Worm (Caenorhabditis elegans) whole organism, L2 larva: Measurements from ENCODE around the gene W05E10.5.

Source experiments
- R02D3.7 ChIP-seq: fragments of 150-350 bp; optimal IDR thresholded peaks from 2 replicates; lab custom pipeline; 2014; ENCODE audit warnings: missing biosample characterization, missing genetic modification characterization
- ama-1 ChIP-seq: fragments of 150-350 bp; optimal IDR thresholded peaks from 2 replicates; lab custom pipeline; 2018; ENCODE audit warnings: inconsistent platforms
- lin-13 ChIP-seq: fragments of 150-350 bp; optimal IDR thresholded peaks from 2 replicates; lab custom pipeline; 2014; ENCODE audit warnings: missing biosample characterization, missing genetic modification reagents, missing genetic modification characterization
- lin-39 ChIP-seq: fragments of 150-350 bp; optimal IDR thresholded peaks from 2 replicates; lab custom pipeline; 2014; ENCODE audit warnings: missing biosample characterization, missing genetic modification reagents, missing genetic modification characterization
- mdl-1 ChIP-seq, 2 experiments: fragments of 150-350 bp in 1 of 2; sonication (generic microtip) in 1 of 2; optimal IDR thresholded peaks; 2 replicates each; lab custom pipeline; 2017; ENCODE audit warnings: missing biosample characterization in 2 of 2, missing genetic modification characterization in 2 of 2
- nhr-11 ChIP-seq: fragments of 150-350 bp; optimal IDR thresholded peaks from 2 replicates; lab custom pipeline; 2014; ENCODE audit warnings: missing biosample characterization, missing genetic modification characterization
- nhr-23 ChIP-seq: fragments of 150-350 bp; optimal IDR thresholded peaks from 2 replicates; lab custom pipeline; 2014; ENCODE audit warnings: missing biosample characterization, missing genetic modification reagents, missing genetic modification characterization
- sem-4 ChIP-seq: fragments of 150-350 bp; optimal IDR thresholded peaks from 2 replicates; lab custom pipeline; 2014; ENCODE audit warnings: missing biosample characterization, missing genetic modification reagents, missing genetic modification characterization
- skn-1 ChIP-seq: sonication (generic microtip); optimal IDR thresholded peaks from 2 replicates; lab custom pipeline; 2017; ENCODE audit warnings: missing biosample characterization, missing genetic modification characterization
- ztf-11 ChIP-seq: sonication (generic microtip); optimal IDR thresholded peaks from 2 replicates; lab custom pipeline; 2017; ENCODE audit warnings: missing biosample characterization, missing genetic modification characterization

ce11 chrV:11706353-11706752, 10.9 kb upstream of the W05E10.5 start:
- TF ChIP-seq skn-1 (tag; lab: Kevin White, UChicago), result no peak
- TF ChIP-seq sem-4, result no peak
- TF ChIP-seq lin-13 (GFP tag; lab: Kevin White, UChicago), result no peak
- no peak for TF ChIP-seq ama-1 (lab: Kevin White, UChicago)
- no peak for TF ChIP-seq ztf-11 (tag; lab: Kevin White, UChicago)
- TF ChIP-seq R02D3.7, result no peak
- no peak for TF ChIP-seq nhr-11
- TF ChIP-seq mdl-1 (tag; optimal IDR thresholded peaks at IDR 0.05; lab: Kevin White, UChicago), result no peak
- TF ChIP-seq lin-39, result no peak
- no peak for TF ChIP-seq nhr-23 (tag; lab: Kevin White, UChicago)
